Worm (Caenorhabditis elegans): ENCODE data around the gene K08E7.8.
A peak's percentile ranks its signal among the peaks of the same experiment; 100 is the strongest.

K08E7.8 gene

ce11 chrIV:12600941-12601340, 15.1 kb upstream of the K08E7.8 start (continued):
- TF ChIP-seq attf-3 (GFP tag; conservative IDR thresholded peaks at IDR 0.05), result no peak

- no peak for TF ChIP-seq ztf-28 (GFP tag; IDR thresholded peaks at IDR 0.05)
- no peak for TF ChIP-seq aptf-2 (GFP tag; conservative IDR thresholded peaks at IDR 0.05)
- TF ChIP-seq C17E4.6 (GFP tag; IDR thresholded peaks at IDR 0.05), result no peak
- TF ChIP-seq cebp-1 (GFP tag; IDR thresholded peaks at IDR 0.05), result no peak
- peak; percentile 16 for TF ChIP-seq cebp-1 (tag; optimal IDR thresholded peaks at IDR 0.05)
- TF ChIP-seq athp-1 (tag; optimal IDR thresholded peaks at IDR 0.05), result no peak
- no peak for TF ChIP-seq Y95B8A.8 (GFP tag; IDR thresholded peaks at IDR 0.05)
- no peak for TF ChIP-seq lsy-27 (tag; optimal IDR thresholded peaks at IDR 0.05; ENCODE audit: borderline replicate concordance, insufficient read depth)
- no peak for TF ChIP-seq ztf-25 (GFP tag; IDR thresholded peaks at IDR 0.05)
- TF ChIP-seq atf-7 (tag; optimal IDR thresholded peaks at IDR 0.05), result no peak
- TF ChIP-seq dox-1 (GFP tag; IDR thresholded peaks at IDR 0.05), result 0 out of 2 replicates have a peak, but pooled peaks have one; percentile 28
- no peak for TF ChIP-seq egl-44 (GFP tag; IDR thresholded peaks at IDR 0.05)
- TF ChIP-seq attf-5 (GFP tag; optimal IDR thresholded peaks at IDR 0.05), result no peak
- no peak for TF ChIP-seq zfh-2 (GFP tag; conservative IDR thresholded peaks at IDR 0.05)
- peak; percentile 88 for TF ChIP-seq nhr-80 (tag; optimal IDR thresholded peaks at IDR 0.05)
- TF ChIP-seq efl-1 (GFP tag; optimal IDR thresholded peaks at IDR 0.05), result no peak
These were observed 13.3 kb upstream of the K08E7.8 start, which contains the start of gene pgp-1 for ce11 chrIV:12599158-12599557. Gene pgp-1, minus strand, starts transcription at chrIV:12599169.

DNA sequence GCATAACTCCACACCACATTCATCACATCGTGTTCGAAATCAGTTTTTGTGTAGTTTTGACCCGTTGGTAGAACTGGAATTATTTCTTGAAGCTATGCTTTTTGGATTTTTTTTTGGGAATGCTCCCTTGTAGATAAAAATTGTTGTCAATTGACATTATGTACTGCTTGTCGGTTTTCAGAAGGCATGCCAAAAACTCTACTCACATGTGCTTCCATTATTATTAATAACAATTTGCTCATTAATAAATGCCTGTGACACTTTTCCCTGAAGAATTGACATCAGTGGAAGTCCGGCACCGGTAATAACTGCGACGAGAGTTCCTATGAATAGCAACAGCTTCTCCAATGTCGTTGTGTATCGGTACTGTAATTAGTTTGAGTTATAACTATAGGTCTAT, 11.1 kb upstream of the K08E7.8 start:
- TF ChIP-seq ztf-22 (GFP tag; optimal IDR thresholded peaks at IDR 0.05) (no peak), hlh-12 (tag; optimal IDR thresholded peaks at IDR 0.05) (no peak), egrh-3 (GFP tag; IDR thresholded peaks at IDR 0.05) (no peak), lin-26 (GFP tag; IDR thresholded peaks at IDR 0.05) (no peak)

ce11 chrIV:12594574-12594973, 8.7 kb upstream of the K08E7.8 start:
- TF ChIP-seq ekl-4 (GFP tag; IDR thresholded peaks at IDR 0.05) (peak; percentile 68), egl-18 (GFP tag; IDR thresholded peaks at IDR 0.05) (no peak), egl-44 (GFP tag; IDR thresholded peaks at IDR 0.05) (peak; percentile 70; the same call in 1 of the 2 replicates), let-607 (tag; optimal IDR thresholded peaks at IDR 0.05) (peak; percentile 13 to 44), ceh-91 (GFP tag; IDR thresholded peaks at IDR 0.05) (peak; percentile 56), ztf-22 (GFP tag; optimal IDR thresholded peaks at IDR 0.05) (no peak), F10E7.11 (tag; optimal IDR thresholded peaks at IDR 0.05) (no peak), ztf-28 (GFP tag; IDR thresholded peaks at IDR 0.05) (peak; percentile 89), rpc-1 (optimal IDR thresholded peaks at IDR 0.05) (peak; percentile 84), rpc-1 (tag; optimal IDR thresholded peaks at IDR 0.05) (peak; percentile 90), F49E8.2 (tag; optimal IDR thresholded peaks at IDR 0.05; ENCODE audit: insufficient read depth) (peak; percentile 2), F22D6.2 (tag; optimal IDR thresholded peaks at IDR 0.05) (no peak), lag-1 (GFP tag; IDR thresholded peaks at IDR 0.05) (no peak), madf-6 (GFP tag; IDR thresholded peaks at IDR 0.05) (peak; percentile 47; the same call in 1 of the 2 replicates), pbrm-1 (GFP tag; IDR thresholded peaks at IDR 0.05) (0 out of 2 replicates have a peak, but pooled peaks have one; percentile 51), lin-26 (GFP tag; IDR thresholded peaks at IDR 0.05) (peak; percentile 89), mcd-1 (GFP tag; IDR thresholded peaks at IDR 0.05) (peak; percentile 76), dpff-1 (tag; optimal IDR thresholded peaks at IDR 0.05) (no peak), Y53G8AR.9 (GFP tag; conservative IDR thresholded peaks at IDR 0.05) (peak; percentile 64; the same call in 1 of the 2 replicates), snpc-3.4 (tag; optimal IDR thresholded peaks at IDR 0.05) (peak; percentile 40), zim-3 (tag; optimal IDR thresholded peaks at IDR 0.05) (peak; percentile 76), lsy-27 (tag; optimal IDR thresholded peaks at IDR 0.05; ENCODE audit: borderline replicate concordance, insufficient read depth) (no peak), sdz-38 (tag; optimal IDR thresholded peaks at IDR 0.05) (no peak), bed-1 (GFP tag; IDR thresholded peaks at IDR 0.05) (no peak), die-1 (tag; optimal IDR thresholded peaks at IDR 0.05) (peak; percentile 90), nfya-2 (GFP tag; IDR thresholded peaks at IDR 0.05) (no peak), ztf-18 (tag; optimal IDR thresholded peaks at IDR 0.05) (peak; percentile 62), F52B5.7 (tag; optimal IDR thresholded peaks at IDR 0.05) (peak; percentile 48)

Measured in whole organism, young adult.